Fruit fly (Drosophila melanogaster) whole organism, embryonic: Measurements from ENCODE around the gene Dpy-30L1.

Source experiments
- Awh ChIP-seq: fragments of 200-800 bp; sonication (Bioruptor generic); IDR thresholded peaks from 2 replicates; pipeline ENCODE4, ENCODE4 v1.3.6; 2022; ENCODE audit warnings: missing biosample characterization, missing genetic modification characterization
- CG10321 ChIP-seq: fragments of 200-800 bp; sonication (Bioruptor generic); IDR thresholded peaks from 2 replicates; pipeline ENCODE4 v1.3.6; 2022; ENCODE audit warnings: missing biosample characterization, missing genetic modification characterization
- CG10959 ChIP-seq: fragments of 200-800 bp; sonication (Bioruptor generic); IDR thresholded peaks from 2 replicates; pipeline ENCODE4 v1.3.6; 2022; ENCODE audit warnings: missing biosample characterization, missing genetic modification characterization
- CG12942 ChIP-seq: fragments of 200-800 bp; sonication (Bioruptor generic); optimal IDR thresholded peaks from 3 replicates; lab custom pipeline; 2016; ENCODE audit warnings: missing biosample characterization, missing genetic modification characterization
- CG13287 ChIP-seq: fragments of 200-800 bp; sonication (Bioruptor generic); IDR thresholded peaks from 2 replicates; pipeline ENCODE4 v1.3.6; 2022; ENCODE audit warnings: missing biosample characterization, missing genetic modification characterization; ENCODE audit not compliant: partially characterized antibody
- CG14965 ChIP-seq: fragments of 200-800 bp; sonication (Bioruptor generic); optimal IDR thresholded peaks from 2 replicates; lab custom pipeline; 2016; ENCODE audit warnings: missing biosample characterization, missing genetic modification characterization, borderline replicate concordance
- CG1602 ChIP-seq: fragments of 200-800 bp; sonication (Bioruptor generic); optimal IDR thresholded peaks from 3 replicates; lab custom pipeline; 2016; ENCODE audit warnings: missing biosample characterization, missing genetic modification characterization
- CG1647 ChIP-seq: fragments of 200-800 bp; sonication (Bioruptor generic); optimal IDR thresholded peaks from 3 replicates; lab custom pipeline; 2016; ENCODE audit warnings: missing biosample characterization, missing genetic modification characterization
- CG16813 ChIP-seq: fragments of 200-800 bp; sonication (Bioruptor generic); IDR thresholded peaks from 3 replicates; pipeline ENCODE4 v1.3.6; 2022; ENCODE audit warnings: missing biosample characterization, missing genetic modification characterization; ENCODE audit not compliant: partially characterized antibody
- CG1832 ChIP-seq: fragments of 200-800 bp; sonication (Bioruptor generic); optimal IDR thresholded peaks from 2 replicates; lab custom pipeline; 2017; ENCODE audit warnings: missing biosample characterization, mild to moderate bottlenecking, missing genetic modification characterization, inconsistent platforms
- CG2889 ChIP-seq: fragments of 200-800 bp; sonication (Bioruptor generic); IDR thresholded peaks from 3 replicates; pipeline ENCODE4 v1.3.6; 2022; ENCODE audit warnings: missing biosample characterization, missing genetic modification characterization
- CG3281 ChIP-seq: fragments of 200-800 bp; sonication (Bioruptor generic); optimal IDR thresholded peaks from 3 replicates; lab custom pipeline; 2017; ENCODE audit warnings: missing biosample characterization, mild to moderate bottlenecking, missing genetic modification characterization
- CG4424 ChIP-seq: fragments of 200-800 bp; sonication (Bioruptor generic); optimal IDR thresholded peaks from 3 replicates; lab custom pipeline; 2016; ENCODE audit warnings: missing biosample characterization, missing genetic modification characterization
- CG4707 ChIP-seq: fragments of 200-800 bp; sonication (Bioruptor generic); optimal IDR thresholded peaks from 2 replicates; lab custom pipeline; 2018; ENCODE audit warnings: missing biosample characterization, mild to moderate bottlenecking, missing genetic modification characterization, moderate library complexity
- CG6813 ChIP-seq: fragments of 200-800 bp; sonication (Bioruptor generic); optimal IDR thresholded peaks from 2 replicates; lab custom pipeline; 2017; ENCODE audit warnings: missing biosample characterization, missing genetic modification characterization, mild to moderate bottlenecking, moderate library complexity, missing genetic modification reagents
- CG7839 ChIP-seq: fragments of 200-800 bp; sonication (Bioruptor generic); optimal IDR thresholded peaks from 3 replicates; lab custom pipeline; 2018; ENCODE audit warnings: missing biosample characterization, mild to moderate bottlenecking, missing genetic modification characterization, moderate library complexity
- CG8359 ChIP-seq: fragments of 200-800 bp; sonication (Bioruptor generic); optimal IDR thresholded peaks from 2 replicates; lab custom pipeline; 2017; ENCODE audit warnings: missing biosample characterization, mild to moderate bottlenecking, missing genetic modification characterization, borderline replicate concordance
- Camta ChIP-seq: fragments of 200-800 bp; sonication (Bioruptor generic); optimal IDR thresholded peaks from 2 replicates; lab custom pipeline; 2016; ENCODE audit warnings: missing biosample characterization, missing genetic modification characterization
- D19B ChIP-seq: fragments of 200-800 bp; sonication (Bioruptor generic); optimal IDR thresholded peaks from 2 replicates; lab custom pipeline; 2017; ENCODE audit warnings: missing biosample characterization, mild to moderate bottlenecking, missing genetic modification characterization
- Dad ChIP-seq: fragments of 200-800 bp; sonication (Bioruptor generic); optimal IDR thresholded peaks from 3 replicates; lab custom pipeline; 2016; ENCODE audit warnings: missing biosample characterization, missing genetic modification characterization
- Dfd ChIP-seq, 2 experiments: fragments of >200 bp; optimal IDR thresholded peaks; 2 replicates each; lab custom pipeline; 2017; ENCODE audit warnings: missing biosample characterization in 2 of 2, missing genetic modification characterization in 2 of 2
- Dll ChIP-seq: fragments of 200-800 bp; sonication (Bioruptor generic); IDR thresholded peaks from 4 replicates; pipeline ENCODE4 v1.3.6; 2022; ENCODE audit warnings: missing biosample characterization, missing genetic modification characterization; ENCODE audit not compliant: partially characterized antibody
- Doc3 ChIP-seq: fragments of 200-800 bp; sonication (Bioruptor generic); IDR thresholded peaks from 3 replicates; pipeline ENCODE4 v1.3.6; 2022; ENCODE audit warnings: missing biosample characterization, missing genetic modification characterization; ENCODE audit not compliant: partially characterized antibody
- HLH3B ChIP-seq: fragments of 200-800 bp; sonication (Bioruptor generic); IDR thresholded peaks from 2 replicates; pipeline ENCODE4 v1.3.6; 2022; ENCODE audit warnings: missing biosample characterization, missing genetic modification characterization
- HLH54F ChIP-seq: fragments of 200-800 bp; sonication (Bioruptor generic); optimal IDR thresholded peaks from 3 replicates; lab custom pipeline; 2016; ENCODE audit warnings: missing biosample characterization, missing genetic modification characterization
- HLHmδ ChIP-seq: fragments of 200-800 bp; sonication (Bioruptor generic); optimal IDR thresholded peaks from 2 replicates; lab custom pipeline; 2018; ENCODE audit warnings: missing biosample characterization, mild to moderate bottlenecking, missing genetic modification characterization, moderate library complexity
- Hr51 ChIP-seq, 2 experiments: fragments of 200-800 bp; sonication (Bioruptor generic); optimal IDR thresholded peaks; 2 replicates in 1 of 2; 3 replicates in 1 of 2; lab custom pipeline; 2016 to 2018; ENCODE audit warnings: missing biosample characterization in 2 of 2, missing genetic modification characterization in 2 of 2, mild to moderate bottlenecking in 1 of 2, moderate library complexity in 1 of 2
- Kr ChIP-seq: fragments of 200-800 bp; sonication (Bioruptor generic); optimal IDR thresholded peaks from 2 replicates; lab custom pipeline; 2017; ENCODE audit warnings: missing biosample characterization, mild to moderate bottlenecking, missing genetic modification characterization
- MESR4 ChIP-seq: fragments of 200-800 bp; sonication (Bioruptor generic); optimal IDR thresholded peaks from 2 replicates; lab custom pipeline; 2018; ENCODE audit warnings: missing biosample characterization, mild to moderate bottlenecking, missing genetic modification characterization, moderate library complexity
- Mad ChIP-seq: fragments of 200-800 bp; sonication (Bioruptor generic); optimal IDR thresholded peaks from 2 replicates; lab custom pipeline; 2016; ENCODE audit warnings: missing biosample characterization, missing genetic modification characterization
- Nf-YA ChIP-seq: fragments of 200-800 bp; sonication (Bioruptor generic); IDR thresholded peaks from 2 replicates; pipeline ENCODE4 v1.3.6; 2022; ENCODE audit warnings: missing biosample characterization, missing genetic modification characterization
- Six4 ChIP-seq: fragments of 200-800 bp; sonication (Bioruptor generic); optimal IDR thresholded peaks from 2 replicates; lab custom pipeline; 2016; ENCODE audit warnings: missing biosample characterization, missing genetic modification characterization
- bbx ChIP-seq: fragments of 200-800 bp; sonication (Bioruptor generic); IDR thresholded peaks from 2 replicates; pipeline ENCODE4 v1.3.6; 2022; ENCODE audit warnings: missing biosample characterization, missing genetic modification characterization; ENCODE audit not compliant: partially characterized antibody
- cas ChIP-seq: fragments of 200-800 bp; sonication (Bioruptor generic); IDR thresholded peaks from 2 replicates; pipeline ENCODE4 v1.3.6; 2022; ENCODE audit warnings: missing biosample characterization, missing genetic modification characterization
- cg ChIP-seq: fragments of 200-800 bp; sonication (Bioruptor generic); optimal IDR thresholded peaks from 3 replicates; lab custom pipeline; 2019; ENCODE audit warnings: missing biosample characterization, mild to moderate bottlenecking, missing genetic modification characterization, moderate library complexity
- dmrt99B ChIP-seq: fragments of 200-800 bp; sonication (Bioruptor generic); optimal IDR thresholded peaks from 2 replicates; lab custom pipeline; 2018; ENCODE audit warnings: missing biosample characterization, mild to moderate bottlenecking, missing genetic modification characterization, moderate library complexity
- her ChIP-seq: fragments of 200-800 bp; sonication (Bioruptor generic); optimal IDR thresholded peaks from 2 replicates; lab custom pipeline; 2016; ENCODE audit warnings: missing biosample characterization, missing genetic modification characterization
- hth ChIP-seq: fragments of >200 bp; optimal IDR thresholded peaks from 2 replicates; lab custom pipeline; 2017; ENCODE audit warnings: inconsistent platforms
- mam ChIP-seq: fragments of 200-800 bp; sonication (Bioruptor generic); optimal IDR thresholded peaks from 3 replicates; lab custom pipeline; 2016; ENCODE audit warnings: missing biosample characterization, missing genetic modification characterization
- nmo ChIP-seq: fragments of 200-800 bp; sonication (Bioruptor generic); optimal IDR thresholded peaks from 2 replicates; lab custom pipeline; 2018; ENCODE audit warnings: missing biosample characterization, mild to moderate bottlenecking, missing genetic modification characterization, moderate library complexity
- rib ChIP-seq: fragments of 200-800 bp; sonication (Bioruptor generic); IDR thresholded peaks from 2 replicates; pipeline ENCODE4 v1.3.6; 2022; ENCODE audit warnings: missing biosample characterization, missing genetic modification characterization
- sc ChIP-seq, 3 experiments: fragments of >200 bp in 2 of 3; fragments of 200-800 bp in 1 of 3; sonication (Bioruptor generic) in 1 of 3; optimal IDR thresholded peaks; 2 replicates in 2 of 3; 3 replicates in 1 of 3; lab custom pipeline; 2017; ENCODE audit warnings: mild to moderate bottlenecking in 1 of 3, missing biosample characterization in 1 of 3, missing genetic modification characterization in 1 of 3, missing genetic modification reagents in 1 of 3
- sima ChIP-seq: fragments of 200-800 bp; sonication (Bioruptor generic); optimal IDR thresholded peaks from 2 replicates; lab custom pipeline; 2016; ENCODE audit warnings: missing biosample characterization, missing genetic modification characterization
- so ChIP-seq: fragments of 200-800 bp; sonication (Bioruptor generic); IDR thresholded peaks from 3 replicates; pipeline ENCODE4 v1.3.6; 2022; ENCODE audit warnings: missing biosample characterization, missing genetic modification characterization
- tap ChIP-seq: fragments of 200-800 bp; optimal IDR thresholded peaks from 3 replicates; lab custom pipeline; 2019; ENCODE audit warnings: missing biosample characterization, mild to moderate bottlenecking, missing genetic modification characterization, moderate library complexity
- tna ChIP-seq: fragments of 200-800 bp; sonication (Bioruptor generic); IDR thresholded peaks from 2 replicates; pipeline ENCODE4 v1.3.6; 2022; ENCODE audit warnings: missing biosample characterization, missing genetic modification characterization; ENCODE audit not compliant: partially characterized antibody
- toy ChIP-seq: fragments of 200-800 bp; sonication (Bioruptor generic); IDR thresholded peaks from 2 replicates; pipeline ENCODE4 v1.3.6; 2022; ENCODE audit warnings: missing biosample characterization, missing genetic modification characterization
- trh ChIP-seq: fragments of 200-800 bp; sonication (Bioruptor generic); optimal IDR thresholded peaks from 2 replicates; lab custom pipeline; 2016; ENCODE audit warnings: missing biosample characterization, missing genetic modification characterization
- vnd ChIP-seq: fragments of 200-800 bp; sonication (Bioruptor generic); IDR thresholded peaks from 3 replicates; pipeline ENCODE4 v1.3.6; 2022; ENCODE audit warnings: missing biosample characterization, missing genetic modification characterization; ENCODE audit not compliant: partially characterized antibody

The Dpy-30L1 gene

DNA sequence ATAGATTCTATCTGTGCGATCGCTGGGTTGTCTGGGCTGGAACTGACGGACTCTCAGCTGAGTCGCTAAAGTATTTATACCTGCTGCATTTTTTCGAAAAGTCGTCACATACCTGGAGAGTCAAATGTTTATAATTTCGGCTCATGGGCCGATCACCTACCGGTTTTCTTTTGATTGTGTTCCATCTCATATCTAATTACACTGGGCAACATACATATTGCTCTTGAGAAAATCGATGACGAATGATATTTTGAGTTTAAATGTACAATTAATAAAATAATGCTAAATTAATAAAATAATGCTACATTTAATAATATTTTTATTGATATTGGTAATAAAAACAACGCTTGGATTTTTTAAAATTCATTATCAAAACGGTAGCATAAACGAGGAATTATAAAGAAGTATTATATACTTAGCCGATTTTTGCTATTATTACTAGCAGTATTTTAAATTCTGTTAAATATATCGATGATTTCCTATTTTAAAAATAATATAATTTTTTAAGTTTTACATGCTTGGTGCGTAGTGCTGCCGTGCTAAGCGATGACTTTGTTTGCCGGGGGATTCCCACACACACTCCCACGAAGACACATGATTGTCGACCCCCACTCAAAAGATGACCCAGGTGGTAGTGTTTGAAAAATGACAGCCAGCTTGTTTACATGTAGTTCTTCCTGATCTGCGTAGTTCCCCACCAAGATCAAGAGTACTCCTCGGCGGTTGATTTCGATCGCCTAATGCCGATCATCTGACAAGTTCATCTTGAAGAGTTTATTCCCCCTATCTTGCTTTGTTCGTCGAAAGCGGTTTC, 43.0 kb upstream of the Dpy-30L1 start, which contains the start of gene CG7294 (continued):
- TF ChIP-seq vnd (GFP tag; lab: Robert Waterston, UW) (no peak), bbx (GFP tag; lab: Robert Waterston, UW) (no peak), HLHmδ (GFP tag; lab: Kevin White, UChicago) (no peak), CG10321 (no peak), CG13287 (GFP tag; lab: Robert Waterston, UW) (no peak), CG1647 (no peak), CG8359 (no peak), cas (no peak), CG7839 (tag; lab: Kevin White, UChicago) (peak; percentile 28), CG12942 (no peak), dmrt99B (tag; lab: Kevin White, UChicago) (peak; percentile 19), Dll (GFP tag; lab: Robert Waterston, UW) (no peak), MESR4 (no peak), cg (GFP tag; lab: Kevin White, UChicago) (no peak), Nf-YA (GFP tag; lab: Robert Waterston, UW) (no peak), CG2889 (GFP tag; lab: Robert Waterston, UW) (no peak), CG1602 (GFP tag; lab: Kevin White, UChicago) (no peak), tap (tag; lab: Kevin White, UChicago) (no peak), D19B (GFP tag; lab: Kevin White, UChicago) (no peak), CG1832 (no peak), Awh (GFP tag; lab: Robert Waterston, UW) (no peak), trh (GFP tag; lab: Kevin White, UChicago) (no peak), toy (GFP tag; lab: Robert Waterston, UW) (no peak), tna (GFP tag; lab: Robert Waterston, UW) (no peak), Dfd (GFP tag; optimal IDR thresholded peaks at IDR 0.05; lab: Kevin White, UChicago) (no peak), CG6813 (GFP tag; lab: Kevin White, UChicago) (no peak), CG4424 (GFP tag; lab: Kevin White, UChicago) (no peak), HLH54F (no peak), hth (lab: Kevin White, UChicago) (no peak), sima (GFP tag; lab: Kevin White, UChicago) (no peak), CG4707 (GFP tag; lab: Kevin White, UChicago) (no peak), so (GFP tag; lab: Robert Waterston, UW) (no peak), Hr51 (GFP tag; optimal IDR thresholded peaks at IDR 0.05; lab: Kevin White, UChicago) (peak in 1 of 2 experiments; percentile 28), CG10959 (GFP tag; lab: Robert Waterston, UW) (no peak), sc (optimal IDR thresholded peaks at IDR 0.05; lab: Kevin White, UChicago) (no peak), sc (GFP tag; optimal IDR thresholded peaks at IDR 0.05; lab: Kevin White, UChicago) (no peak), HLH3B (GFP tag; lab: Robert Waterston, UW) (no peak), Mad (GFP tag; lab: Kevin White, UChicago) (no peak), Kr (GFP tag; lab: Kevin White, UChicago) (no peak), Six4 (GFP tag; lab: Kevin White, UChicago) (no peak), nmo (peak; percentile 37), rib (no peak), her (GFP tag; lab: Kevin White, UChicago) (no peak), Dad (GFP tag; lab: Kevin White, UChicago) (no peak), CG16813 (GFP tag; lab: Robert Waterston, UW) (no peak), mam (GFP tag; lab: Kevin White, UChicago) (no peak), Doc3 (GFP tag; lab: Robert Waterston, UW) (no peak), CG14965 (GFP tag; lab: Kevin White, UChicago) (no peak), Camta (no peak), CG3281 (peak; percentile 18)
